Worm (Caenorhabditis elegans) whole organism, mixed stage, embryonic: ENCODE measurements around the gene pgp-7.

Experiments
- M03D4.4 ChIP-seq: sonication (generic microtip); optimal IDR thresholded peaks from 2 replicates; lab custom pipeline; 2017; ENCODE audit warnings: mild to moderate bottlenecking, missing genetic modification characterization, missing compliant biosample characterization
- bed-3 ChIP-seq: fragments of 200-800 bp; sonication (Bioruptor generic); optimal IDR thresholded peaks from 3 replicates; lab custom pipeline; 2018; ENCODE audit warnings: mild to moderate bottlenecking, missing genetic modification characterization, moderate library complexity, missing compliant biosample characterization
- blmp-1 ChIP-seq: fragments of 150-350 bp; optimal IDR thresholded peaks from 2 replicates; lab custom pipeline; 2014; ENCODE audit warnings: missing biosample characterization, missing genetic modification characterization
- ceh-39 ChIP-seq: fragments of 150-350 bp; optimal IDR thresholded peaks from 2 replicates; lab custom pipeline; 2014; ENCODE audit warnings: missing biosample characterization, missing genetic modification characterization
- ceh-43 ChIP-seq: fragments of 200-800 bp; sonication (Bioruptor generic); optimal IDR thresholded peaks from 2 replicates; lab custom pipeline; 2018; ENCODE audit warnings: mild to moderate bottlenecking, missing genetic modification characterization, moderate library complexity, missing compliant biosample characterization
- ceh-83 ChIP-seq: fragments of 200-800 bp; sonication (Bioruptor generic); optimal IDR thresholded peaks from 2 replicates; lab custom pipeline; 2018; ENCODE audit warnings: mild to moderate bottlenecking, missing genetic modification characterization, missing compliant biosample characterization
- ces-1 ChIP-seq: fragments of 150-350 bp; optimal IDR thresholded peaks from 2 replicates; lab custom pipeline; 2014; ENCODE audit warnings: missing biosample characterization, missing genetic modification reagents, missing genetic modification characterization
- drap-1 ChIP-seq: fragments of 200-800 bp; sonication (Bioruptor generic); optimal IDR thresholded peaks from 3 replicates; lab custom pipeline; 2018; ENCODE audit warnings: mild to moderate bottlenecking, missing genetic modification characterization, missing compliant biosample characterization
- elt-1 ChIP-seq: sonication (generic microtip); optimal IDR thresholded peaks from 2 replicates; lab custom pipeline; 2017; ENCODE audit warnings: missing genetic modification characterization, mild to moderate bottlenecking, missing compliant biosample characterization, antibody characterized with exemption, moderate library complexity, borderline replicate concordance; ENCODE audit not compliant: insufficient read depth
- elt-3 ChIP-seq: fragments of 150-350 bp; optimal IDR thresholded peaks from 2 replicates; lab custom pipeline; 2014; ENCODE audit warnings: missing biosample characterization, missing genetic modification characterization
- flh-1 ChIP-seq: fragments of 200-800 bp; sonication (Bioruptor generic); optimal IDR thresholded peaks from 2 replicates; lab custom pipeline; 2018; ENCODE audit warnings: mild to moderate bottlenecking, missing genetic modification characterization, moderate library complexity, missing compliant biosample characterization
- ham-2 ChIP-seq: fragments of 200-800 bp; sonication (Bioruptor generic); optimal IDR thresholded peaks from 2 replicates; lab custom pipeline; 2018; ENCODE audit warnings: mild to moderate bottlenecking, missing genetic modification characterization, missing compliant biosample characterization
- hlh-1 ChIP-seq: fragments of 150-350 bp; optimal IDR thresholded peaks from 2 replicates; lab custom pipeline; 2014; ENCODE audit warnings: missing biosample characterization, missing genetic modification reagents, missing genetic modification characterization
- lin-13 ChIP-seq: fragments of 150-350 bp; optimal IDR thresholded peaks from 2 replicates; lab custom pipeline; 2014; ENCODE audit warnings: missing biosample characterization, missing genetic modification characterization
- lin-32 ChIP-seq: fragments of 200-800 bp; sonication (Bioruptor generic); optimal IDR thresholded peaks from 2 replicates; lab custom pipeline; 2018; ENCODE audit warnings: mild to moderate bottlenecking, missing genetic modification characterization, missing compliant biosample characterization
- lsy-2 ChIP-seq: fragments of 150-350 bp; optimal IDR thresholded peaks from 2 replicates; lab custom pipeline; 2014; ENCODE audit warnings: missing biosample characterization, missing genetic modification characterization
- mab-5 ChIP-seq: fragments of 150-350 bp; optimal IDR thresholded peaks from 2 replicates; lab custom pipeline; 2014; ENCODE audit warnings: missing biosample characterization, missing genetic modification characterization
- mep-1 ChIP-seq: fragments of 150-350 bp; optimal IDR thresholded peaks from 2 replicates; lab custom pipeline; 2017; ENCODE audit warnings: missing biosample characterization, missing genetic modification reagents, missing genetic modification characterization, inconsistent platforms
- mls-2 ChIP-seq: sonication (generic microtip); optimal IDR thresholded peaks from 2 replicates; lab custom pipeline; 2016; ENCODE audit warnings: mild to moderate bottlenecking, missing genetic modification characterization, moderate library complexity, missing compliant biosample characterization
- nhr-12 ChIP-seq: fragments of 150-350 bp; optimal IDR thresholded peaks from 2 replicates; lab custom pipeline; 2014; ENCODE audit warnings: missing biosample characterization, missing genetic modification characterization
- nhr-2 ChIP-seq: fragments of 150-350 bp; optimal IDR thresholded peaks from 2 replicates; lab custom pipeline; 2014; ENCODE audit warnings: missing biosample characterization, missing genetic modification characterization
- nhr-237 ChIP-seq: fragments of 150-350 bp; optimal IDR thresholded peaks from 2 replicates; lab custom pipeline; 2014; ENCODE audit warnings: missing biosample characterization, missing genetic modification characterization
- nhr-28 ChIP-seq: fragments of 150-350 bp; optimal IDR thresholded peaks from 2 replicates; lab custom pipeline; 2014; ENCODE audit warnings: missing biosample characterization, missing genetic modification characterization
- nhr-76 ChIP-seq: sonication (generic microtip); optimal IDR thresholded peaks from 2 replicates; lab custom pipeline; 2017; ENCODE audit warnings: missing biosample characterization, missing genetic modification characterization
- pha-4 ChIP-seq: fragments of 150-350 bp; optimal IDR thresholded peaks from 2 replicates; lab custom pipeline; 2018; ENCODE audit warnings: missing biosample characterization, missing genetic modification reagents, missing genetic modification characterization
- sem-2 ChIP-seq: fragments of 200-800 bp; sonication (Bioruptor generic); optimal IDR thresholded peaks from 2 replicates; lab custom pipeline; 2018; ENCODE audit warnings: mild to moderate bottlenecking, missing genetic modification characterization, missing compliant biosample characterization
- snpc-4 ChIP-seq: fragments of 150-350 bp; optimal IDR thresholded peaks from 2 replicates; lab custom pipeline; 2014; ENCODE audit warnings: missing biosample characterization, missing genetic modification characterization
- sptf-1 ChIP-seq: sonication (generic microtip); optimal IDR thresholded peaks from 2 replicates; lab custom pipeline; 2017; ENCODE audit warnings: mild to moderate bottlenecking, missing genetic modification characterization, moderate library complexity, missing compliant biosample characterization
- tbx-8 ChIP-seq: fragments of 200-800 bp; sonication (Bioruptor generic); optimal IDR thresholded peaks from 2 replicates; lab custom pipeline; 2018; ENCODE audit warnings: mild to moderate bottlenecking, missing genetic modification characterization, moderate library complexity, missing compliant biosample characterization
- unc-120 ChIP-seq: sonication (generic microtip); optimal IDR thresholded peaks from 2 replicates; lab custom pipeline; 2017; ENCODE audit warnings: missing genetic modification characterization, missing compliant biosample characterization; ENCODE audit not compliant: poor library complexity, severe bottlenecking
- unc-39 ChIP-seq: fragments of 150-350 bp; optimal IDR thresholded peaks from 2 replicates; lab custom pipeline; 2014; ENCODE audit warnings: missing biosample characterization, missing genetic modification characterization
- zip-8 ChIP-seq: fragments of 150-350 bp; optimal IDR thresholded peaks from 2 replicates; lab custom pipeline; 2014; ENCODE audit warnings: missing biosample characterization, missing genetic modification characterization
- ztf-11 ChIP-seq: fragments of 150-350 bp; optimal IDR thresholded peaks from 2 replicates; lab custom pipeline; 2014; ENCODE audit warnings: missing biosample characterization, missing genetic modification characterization

pgp-7 gene

ce11 chrX:10885872-10886271, 15.8 kb upstream of the pgp-7 start, which contains the start of gene T21E8.5:
T21E8.5 (plus strand) TSS chrX:10886172.
- TF ChIP-seq unc-120 (tag; lab: Kevin White, UChicago): no peak
- TF ChIP-seq nhr-12: no peak
- no peak for TF ChIP-seq unc-39 (tag; lab: Kevin White, UChicago)
- no peak for TF ChIP-seq nhr-28 (tag; lab: Kevin White, UChicago)
- no peak for TF ChIP-seq blmp-1 (tag; lab: Kevin White, UChicago)
- no peak for TF ChIP-seq flh-1 (GFP tag; lab: Kevin White, UChicago)
- no peak for TF ChIP-seq lin-13 (tag; lab: Kevin White, UChicago)

- TF ChIP-seq unc-120 (tag; lab: Kevin White, UChicago) (no peak), ham-2 (no peak), pha-4 (tag; lab: Kevin White, UChicago) (no peak), elt-3 (tag; lab: Kevin White, UChicago) (no peak), sem-2 (GFP tag; lab: Kevin White, UChicago) (no peak), lsy-2 (tag; lab: Kevin White, UChicago) (no peak), tbx-8 (GFP tag; lab: Kevin White, UChicago) (no peak), zip-8 (tag; lab: Kevin White, UChicago) (no peak), lin-13 (tag; lab: Kevin White, UChicago) (no peak), flh-1 (GFP tag; lab: Kevin White, UChicago) (no peak), bed-3 (GFP tag; lab: Kevin White, UChicago) (no peak), ceh-43 (no peak), snpc-4 (tag; lab: Kevin White, UChicago) (no peak), nhr-76 (tag; lab: Kevin White, UChicago) (no peak), nhr-28 (tag; lab: Kevin White, UChicago) (no peak), hlh-1 (tag; lab: Kevin White, UChicago) (no peak), ceh-83 (no peak), blmp-1 (tag; lab: Kevin White, UChicago) (no peak), drap-1 (GFP tag; lab: Kevin White, UChicago) (no peak), ztf-11 (tag; lab: Kevin White, UChicago) (no peak)
Observed at ce11 chrX:10883203-10883602, 13.2 kb upstream of the pgp-7 start, which contains the start of gene T21E8.7. T21E8.7 (plus strand) TSS chrX:10883503.

ce11 chrX:10881984-10882383, 11.9 kb upstream of the pgp-7 start, which contains the start of gene T21E8.6:
T21E8.6 (plus strand) TSS chrX:10882284.
- no peak for TF ChIP-seq nhr-237 (tag; lab: Kevin White, UChicago)
- TF ChIP-seq nhr-76 (tag; lab: Kevin White, UChicago): no peak
- no peak for TF ChIP-seq ceh-43
- no peak for TF ChIP-seq zip-8 (tag; lab: Kevin White, UChicago)
- TF ChIP-seq lin-13 (tag; lab: Kevin White, UChicago): no peak
- no peak for TF ChIP-seq elt-3 (tag; lab: Kevin White, UChicago)
- TF ChIP-seq sem-2 (GFP tag; lab: Kevin White, UChicago): no peak
- TF ChIP-seq ztf-11 (tag; lab: Kevin White, UChicago): no peak
- TF ChIP-seq flh-1 (GFP tag; lab: Kevin White, UChicago): no peak
- TF ChIP-seq mep-1 (tag; lab: Kevin White, UChicago): no peak
- TF ChIP-seq ces-1 (GFP tag; lab: Kevin White, UChicago): no peak
- TF ChIP-seq ceh-39: no peak

- TF ChIP-seq unc-120 (tag; lab: Kevin White, UChicago): no peak
- no peak for TF ChIP-seq drap-1 (GFP tag; lab: Kevin White, UChicago)
- no peak for TF ChIP-seq nhr-237 (tag; lab: Kevin White, UChicago)
- no peak for TF ChIP-seq sem-2 (GFP tag; lab: Kevin White, UChicago)
- TF ChIP-seq M03D4.4 (tag; lab: Kevin White, UChicago): no peak
- TF ChIP-seq elt-3 (tag; lab: Kevin White, UChicago): no peak
- no peak for TF ChIP-seq mab-5 (tag; lab: Kevin White, UChicago)
- no peak for TF ChIP-seq lin-32 (GFP tag; lab: Kevin White, UChicago)
- TF ChIP-seq zip-8 (tag; lab: Kevin White, UChicago): no peak
- no peak for TF ChIP-seq blmp-1 (tag; lab: Kevin White, UChicago)
- TF ChIP-seq sptf-1 (tag; lab: Kevin White, UChicago): no peak
- TF ChIP-seq elt-1: no peak
- no peak for TF ChIP-seq nhr-2 (tag; lab: Kevin White, UChicago)
- TF ChIP-seq flh-1 (GFP tag; lab: Kevin White, UChicago): no peak
- no peak for TF ChIP-seq nhr-76 (tag; lab: Kevin White, UChicago)
- no peak for TF ChIP-seq ces-1 (GFP tag; lab: Kevin White, UChicago)
- no peak for TF ChIP-seq nhr-28 (tag; lab: Kevin White, UChicago)
- no peak for TF ChIP-seq ceh-39
- no peak for TF ChIP-seq mls-2 (tag; lab: Kevin White, UChicago)
- TF ChIP-seq, all 35 proteins: peak for 0
Observed at ce11 chrX:10880509-10880908, 10.5 kb upstream of the pgp-7 start, which contains the start of gene T21E8.4. T21E8.4 (plus strand) TSS chrX:10880809.
